Fruit fly (Drosophila melanogaster): ENCODE data around the gene Efa6.

Gene Efa6

DNA sequence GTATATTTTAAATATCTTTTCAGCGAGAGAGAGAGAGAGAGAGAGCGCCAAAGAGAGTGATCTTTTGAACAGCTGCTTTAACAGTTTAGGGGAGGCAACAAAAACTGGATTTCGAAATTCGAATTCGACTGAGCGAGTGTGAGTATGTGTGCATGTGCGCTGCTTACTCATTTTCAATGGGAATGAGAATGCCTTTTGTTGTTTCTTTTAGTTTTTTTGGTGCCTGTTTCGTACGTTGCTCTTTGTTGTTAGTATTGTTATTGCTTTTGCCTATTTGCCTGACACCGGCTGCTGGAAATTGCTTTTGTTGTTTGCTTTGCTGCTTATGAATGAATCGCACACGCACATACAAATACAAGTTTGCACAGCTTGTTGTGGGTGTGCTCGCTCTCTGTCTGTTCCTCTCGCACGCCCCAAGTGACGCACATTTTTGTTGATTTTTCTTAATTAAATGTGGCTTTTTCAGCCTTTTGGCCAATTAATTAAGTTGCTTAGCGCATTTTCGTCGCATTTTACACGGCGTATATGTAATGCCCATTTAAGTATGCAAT, 39.4 kb downstream of the Efa6 start:
- TF ChIP-seq CG16779 (tag; optimal IDR thresholded peaks at IDR 0.05) (peak; percentile 92), Smox (GFP tag; optimal IDR thresholded peaks at IDR 0.05) (no peak), Hr4 (GFP tag; optimal IDR thresholded peaks at IDR 0.05) (peak; percentile 49), CG10631 (GFP tag; optimal IDR thresholded peaks at IDR 0.05) (no peak), CG6163 (GFP tag; IDR thresholded peaks at IDR 0.05) (peak; percentile 96), svp (GFP tag) (peak; percentile 73), OdsH (GFP tag; optimal IDR thresholded peaks at IDR 0.05) (peak; percentile 41), CG8319 (GFP tag; optimal IDR thresholded peaks at IDR 0.05) (peak; percentile 2), esn (GFP tag; optimal IDR thresholded peaks at IDR 0.05) (peak; percentile 32), Lpt (GFP tag; optimal IDR thresholded peaks at IDR 0.05) (peak; percentile 88), Sox14 (GFP tag; optimal IDR thresholded peaks at IDR 0.05) (peak; percentile 69), CG3919 (GFP tag; optimal IDR thresholded peaks at IDR 0.05) (peak; percentile 62), CG6808 (GFP tag; optimal IDR thresholded peaks at IDR 0.05) (peak; percentile 93), spab (GFP tag; optimal IDR thresholded peaks at IDR 0.05) (peak; percentile 84), CG10669 (GFP tag; optimal IDR thresholded peaks at IDR 0.05) (peak; percentile 78), CG31627 (GFP tag; optimal IDR thresholded peaks at IDR 0.05) (no peak), dsx (GFP tag; optimal IDR thresholded peaks at IDR 0.05; ENCODE audit: poor library complexity, severe bottlenecking) (peak; percentile 90), CG6854 (GFP tag; optimal IDR thresholded peaks at IDR 0.05) (peak; percentile 55), vri (GFP tag; optimal IDR thresholded peaks at IDR 0.05) (peak; percentile 65), CG3032 (tag; optimal IDR thresholded peaks at IDR 0.05) (peak; percentile 84), Met (GFP tag; optimal IDR thresholded peaks at IDR 0.05) (peak; percentile 45), CG15336 (GFP tag; IDR thresholded peaks at IDR 0.05) (peak; percentile 89), CG8119 (GFP tag; IDR thresholded peaks at IDR 0.05) (peak; percentile 90), cyc (GFP tag; optimal IDR thresholded peaks at IDR 0.05) (no peak), fkh (GFP tag; optimal IDR thresholded peaks at IDR 0.05) (peak; percentile 99), acj6 (GFP tag; optimal IDR thresholded peaks at IDR 0.05) (peak; percentile 19), CG6792 (GFP tag; optimal IDR thresholded peaks at IDR 0.05) (peak; percentile 44), Ets96B (tag; optimal IDR thresholded peaks at IDR 0.05) (peak; percentile 91), CG32006 (GFP tag; optimal IDR thresholded peaks at IDR 0.05) (peak; percentile 70), CG7368 (GFP tag; optimal IDR thresholded peaks at IDR 0.05) (peak; percentile 50), fd59A (GFP tag; optimal IDR thresholded peaks at IDR 0.05) (peak; percentile 68), Hr39 (GFP tag; optimal IDR thresholded peaks at IDR 0.05) (no peak), fd85E (GFP tag; optimal IDR thresholded peaks at IDR 0.05) (peak; percentile 43), CG11902 (GFP tag; optimal IDR thresholded peaks at IDR 0.05) (no peak), CG11762 (GFP tag; optimal IDR thresholded peaks at IDR 0.05; ENCODE audit: insufficient read depth) (peak; percentile 50), CG11294 (GFP tag; IDR thresholded peaks at IDR 0.05) (peak; percentile 38; the same call in 1 of the 2 replicates), CG8632 (GFP tag; optimal IDR thresholded peaks at IDR 0.05) (peak; percentile 56), CG34406 (GFP tag; optimal IDR thresholded peaks at IDR 0.05) (peak; percentile 58), CG6276 (GFP tag; optimal IDR thresholded peaks at IDR 0.05) (peak; percentile 96), Eip78C (GFP tag) (no peak), pdm3 (GFP tag; optimal IDR thresholded peaks at IDR 0.05) (peak; percentile 43), CG1621 (tag; optimal IDR thresholded peaks at IDR 0.05) (peak; percentile 89), Sox102F (GFP tag; optimal IDR thresholded peaks at IDR 0.05) (peak; percentile 19), Blimp-1 (GFP tag; optimal IDR thresholded peaks at IDR 0.05) (no peak), salr (GFP tag; optimal IDR thresholded peaks at IDR 0.05) (peak; percentile 43 to 77), eg (GFP tag; IDR thresholded peaks at IDR 0.05) (peak; percentile 96), Eip93F (GFP tag; optimal IDR thresholded peaks at IDR 0.05) (no peak), CG4318 (GFP tag; optimal IDR thresholded peaks at IDR 0.05) (no peak), CG9139 (GFP tag; optimal IDR thresholded peaks at IDR 0.05) (peak; percentile 95), lz (GFP tag; optimal IDR thresholded peaks at IDR 0.05) (no peak), achi (GFP tag; optimal IDR thresholded peaks at IDR 0.05) (peak; percentile 52), Eip75B (GFP tag; optimal IDR thresholded peaks at IDR 0.05) (peak; percentile 66)

All from whole organism, prepupa.